Fruit fly (Drosophila melanogaster) whole organism, embryonic: Measurements from ENCODE around the gene NfI.

Experiments used
- ATbp ChIP-seq: fragments of 200-800 bp; sonication (Bioruptor generic); optimal IDR thresholded peaks from 2 replicates; lab custom pipeline; 2017; ENCODE audit warnings: missing biosample characterization, mild to moderate bottlenecking, missing genetic modification characterization, missing genetic modification reagents
- BtbVII ChIP-seq: fragments of 200-800 bp; sonication (Bioruptor generic); optimal IDR thresholded peaks from 3 replicates; lab custom pipeline; 2017; ENCODE audit warnings: missing biosample characterization, mild to moderate bottlenecking, missing genetic modification characterization
- CG10267 ChIP-seq: fragments of 200-800 bp; sonication (Bioruptor generic); optimal IDR thresholded peaks from 2 replicates; lab custom pipeline; 2018; ENCODE audit warnings: missing biosample characterization, mild to moderate bottlenecking, missing genetic modification characterization, moderate library complexity
- CG10462 ChIP-seq: fragments of 200-800 bp; sonication (Bioruptor generic); optimal IDR thresholded peaks from 2 replicates; lab custom pipeline; 2016; ENCODE audit warnings: missing biosample characterization, missing genetic modification characterization
- CG12155 ChIP-seq: fragments of 200-800 bp; sonication (Bioruptor generic); optimal IDR thresholded peaks from 3 replicates; lab custom pipeline; 2016; ENCODE audit warnings: missing biosample characterization, missing genetic modification characterization
- CG15011 ChIP-seq: fragments of 200-800 bp; sonication (Bioruptor generic); optimal IDR thresholded peaks from 3 replicates; lab custom pipeline; 2018; ENCODE audit warnings: missing biosample characterization, mild to moderate bottlenecking, missing genetic modification characterization
- CG17186 ChIP-seq: fragments of 200-800 bp; sonication (Bioruptor generic); optimal IDR thresholded peaks from 3 replicates; lab custom pipeline; 2017; ENCODE audit warnings: missing biosample characterization, missing genetic modification reagents, missing genetic modification characterization
- CG17385 ChIP-seq: fragments of 200-800 bp; sonication (Bioruptor generic); optimal IDR thresholded peaks from 3 replicates; lab custom pipeline; 2018; ENCODE audit warnings: missing biosample characterization, mild to moderate bottlenecking, missing genetic modification characterization
- CG17612 ChIP-seq: fragments of 200-800 bp; sonication (Bioruptor generic); IDR thresholded peaks from 2 replicates; pipeline ENCODE4 v1.3.6; 2022; ENCODE audit warnings: missing biosample characterization, missing genetic modification characterization
- CG17829 ChIP-seq: fragments of 200-800 bp; optimal IDR thresholded peaks from 2 replicates; lab custom pipeline; 2019; ENCODE audit warnings: missing biosample characterization, mild to moderate bottlenecking, missing genetic modification characterization, moderate library complexity
- CG18619 ChIP-seq: fragments of 200-800 bp; sonication (Bioruptor generic); optimal IDR thresholded peaks from 3 replicates; lab custom pipeline; 2017; ENCODE audit warnings: missing biosample characterization, mild to moderate bottlenecking, missing genetic modification characterization
- CG2202 ChIP-seq: fragments of 200-800 bp; sonication (Bioruptor generic); optimal IDR thresholded peaks from 2 replicates; lab custom pipeline; 2018; ENCODE audit warnings: missing biosample characterization, mild to moderate bottlenecking, missing genetic modification characterization
- CG3407 ChIP-seq: fragments of 200-800 bp; sonication (Bioruptor generic); optimal IDR thresholded peaks from 2 replicates; lab custom pipeline; 2018; ENCODE audit warnings: missing biosample characterization, mild to moderate bottlenecking, missing genetic modification characterization
- CG34224 ChIP-seq: fragments of 200-800 bp; sonication (Bioruptor generic); IDR thresholded peaks from 3 replicates; pipeline ENCODE4 v1.3.6; 2022; ENCODE audit warnings: missing biosample characterization, missing genetic modification characterization; ENCODE audit not compliant: partially characterized antibody
- CG34376 ChIP-seq: fragments of 200-800 bp; sonication (Bioruptor generic); optimal IDR thresholded peaks from 2 replicates; lab custom pipeline; 2018; ENCODE audit warnings: missing biosample characterization, mild to moderate bottlenecking, missing genetic modification characterization
- CG3847 ChIP-seq: fragments of 200-800 bp; sonication (Bioruptor generic); IDR thresholded peaks from 2 replicates; pipeline ENCODE4 v1.3.6; 2022; ENCODE audit warnings: missing biosample characterization, missing genetic modification characterization
- CG4282 ChIP-seq: fragments of 200-800 bp; sonication (Bioruptor generic); optimal IDR thresholded peaks from 2 replicates; lab custom pipeline; 2016; ENCODE audit warnings: missing biosample characterization, missing genetic modification characterization
- CG4707 ChIP-seq: fragments of 200-800 bp; sonication (Bioruptor generic); optimal IDR thresholded peaks from 2 replicates; lab custom pipeline; 2018; ENCODE audit warnings: missing biosample characterization, mild to moderate bottlenecking, missing genetic modification characterization, moderate library complexity
- CG5245 ChIP-seq: fragments of 200-800 bp; sonication (Bioruptor generic); optimal IDR thresholded peaks from 3 replicates; lab custom pipeline; 2016; ENCODE audit warnings: missing biosample characterization, missing genetic modification characterization
- CG5953 ChIP-seq: fragments of 200-800 bp; sonication (Bioruptor generic); IDR thresholded peaks from 2 replicates; pipeline ENCODE4 v1.3.6; 2022; ENCODE audit warnings: missing biosample characterization, missing genetic modification characterization
- CTCF ChIP-seq: fragments of 200-800 bp; sonication (Bioruptor generic); optimal IDR thresholded peaks from 2 replicates; lab custom pipeline; 2017; ENCODE audit warnings: missing biosample characterization, mild to moderate bottlenecking, missing genetic modification characterization, moderate library complexity
- Camta ChIP-seq: fragments of 200-800 bp; sonication (Bioruptor generic); optimal IDR thresholded peaks from 2 replicates; lab custom pipeline; 2016; ENCODE audit warnings: missing biosample characterization, missing genetic modification characterization
- Dip3 ChIP-seq: fragments of 200-800 bp; sonication (Bioruptor generic); optimal IDR thresholded peaks from 3 replicates; lab custom pipeline; 2016; ENCODE audit warnings: missing biosample characterization, missing genetic modification characterization
- Doc3 ChIP-seq: fragments of 200-800 bp; sonication (Bioruptor generic); IDR thresholded peaks from 3 replicates; pipeline ENCODE4 v1.3.6; 2022; ENCODE audit warnings: missing biosample characterization, missing genetic modification characterization; ENCODE audit not compliant: partially characterized antibody
- Hmr ChIP-seq: fragments of 200-800 bp; sonication (Bioruptor generic); optimal IDR thresholded peaks from 3 replicates; lab custom pipeline; 2017; ENCODE audit warnings: mild to moderate bottlenecking, missing biosample characterization, missing genetic modification reagents, missing genetic modification characterization
- Mad ChIP-seq: fragments of 200-800 bp; sonication (Bioruptor generic); optimal IDR thresholded peaks from 2 replicates; lab custom pipeline; 2016; ENCODE audit warnings: missing biosample characterization, missing genetic modification characterization
- NC2α ChIP-seq: fragments of 200-800 bp; sonication (Bioruptor generic); optimal IDR thresholded peaks from 2 replicates; lab custom pipeline; 2016; ENCODE audit warnings: missing biosample characterization, missing genetic modification characterization
- NK7.1 ChIP-seq: fragments of 200-800 bp; sonication (Bioruptor generic); optimal IDR thresholded peaks from 3 replicates; lab custom pipeline; 2016; ENCODE audit warnings: missing biosample characterization, missing genetic modification characterization
- Side ChIP-seq: fragments of 200-800 bp; sonication (Bioruptor generic); optimal IDR thresholded peaks from 2 replicates; lab custom pipeline; 2016; ENCODE audit warnings: missing biosample characterization, missing genetic modification characterization
- Six4 ChIP-seq: fragments of 200-800 bp; sonication (Bioruptor generic); optimal IDR thresholded peaks from 2 replicates; lab custom pipeline; 2016; ENCODE audit warnings: missing biosample characterization, missing genetic modification characterization
- TFAM ChIP-seq: fragments of 200-800 bp; sonication (Bioruptor generic); optimal IDR thresholded peaks from 2 replicates; lab custom pipeline; 2017; ENCODE audit warnings: missing biosample characterization, missing genetic modification characterization, inconsistent platforms
- amos ChIP-seq: fragments of 200-800 bp; sonication (Bioruptor generic); IDR thresholded peaks from 2 replicates; pipeline ENCODE4 v1.3.6; 2022; ENCODE audit warnings: missing biosample characterization, missing genetic modification characterization; ENCODE audit not compliant: partially characterized antibody
- crc ChIP-seq: fragments of 200-800 bp; sonication (Bioruptor generic); optimal IDR thresholded peaks from 2 replicates; lab custom pipeline; 2016; ENCODE audit warnings: missing biosample characterization, missing genetic modification characterization
- dpn ChIP-seq, 2 experiments: fragments of 200-800 bp; sonication (Bioruptor generic); optimal IDR thresholded peaks; 3 replicates each; lab custom pipeline; 2016; ENCODE audit warnings: missing biosample characterization in 2 of 2, missing genetic modification characterization in 2 of 2
- esg ChIP-seq: fragments of 200-800 bp; sonication (Bioruptor generic); conservative IDR thresholded peaks from 2 replicates; pipeline ENCODE4 v1.3.6; 2022; ENCODE audit warnings: missing biosample characterization, missing genetic modification characterization
- eve ChIP-seq, 2 experiments: fragments of >200 bp; optimal IDR thresholded peaks; 2 replicates each; lab custom pipeline; 2017; ENCODE audit warnings: missing biosample characterization in 2 of 2, missing genetic modification characterization in 2 of 2
- grn ChIP-seq: fragments of 200-800 bp; sonication (Bioruptor generic); optimal IDR thresholded peaks from 3 replicates; lab custom pipeline; 2017; ENCODE audit warnings: missing biosample characterization, missing genetic modification characterization
- gsb ChIP-seq: fragments of 200-800 bp; sonication (Bioruptor generic); IDR thresholded peaks from 2 replicates; pipeline ENCODE4 v1.3.6; 2022; ENCODE audit warnings: missing biosample characterization, missing genetic modification characterization
- inv ChIP-seq: fragments of 200-800 bp; sonication (Bioruptor generic); IDR thresholded peaks from 2 replicates; pipeline ENCODE4 v1.3.6; 2022; ENCODE audit warnings: missing biosample characterization, missing genetic modification characterization; ENCODE audit not compliant: partially characterized antibody
- lmd ChIP-seq: fragments of 200-800 bp; sonication (Bioruptor generic); IDR thresholded peaks from 2 replicates; pipeline ENCODE4 v1.3.6; 2022; ENCODE audit warnings: missing biosample characterization, missing genetic modification characterization
- nmo ChIP-seq: fragments of 200-800 bp; sonication (Bioruptor generic); optimal IDR thresholded peaks from 2 replicates; lab custom pipeline; 2018; ENCODE audit warnings: missing biosample characterization, mild to moderate bottlenecking, missing genetic modification characterization, moderate library complexity
- onecut ChIP-seq: fragments of 200-800 bp; sonication (Bioruptor generic); IDR thresholded peaks from 2 replicates; pipeline ENCODE4 v1.3.6; 2022; ENCODE audit warnings: missing biosample characterization, missing genetic modification characterization
- org-1 ChIP-seq: fragments of 200-800 bp; sonication (Bioruptor generic); optimal IDR thresholded peaks from 2 replicates; lab custom pipeline; 2017; ENCODE audit warnings: missing biosample characterization, missing genetic modification characterization
- p53 ChIP-seq: fragments of 200-800 bp; sonication (Bioruptor generic); optimal IDR thresholded peaks from 2 replicates; lab custom pipeline; 2016; ENCODE audit warnings: missing biosample characterization, missing genetic modification characterization
- phol ChIP-seq: fragments of 200-800 bp; sonication (Bioruptor generic); optimal IDR thresholded peaks from 3 replicates; lab custom pipeline; 2018; ENCODE audit warnings: missing biosample characterization, mild to moderate bottlenecking, missing genetic modification characterization, moderate library complexity
- psq ChIP-seq: fragments of 200-800 bp; sonication (Bioruptor generic); optimal IDR thresholded peaks from 2 replicates; lab custom pipeline; 2017; ENCODE audit warnings: missing biosample characterization, missing genetic modification characterization
- schlank ChIP-seq: fragments of 200-800 bp; sonication (Bioruptor generic); optimal IDR thresholded peaks from 2 replicates; lab custom pipeline; 2018; ENCODE audit warnings: missing biosample characterization, mild to moderate bottlenecking, missing genetic modification characterization
- sima ChIP-seq: fragments of 200-800 bp; sonication (Bioruptor generic); optimal IDR thresholded peaks from 2 replicates; lab custom pipeline; 2016; ENCODE audit warnings: missing biosample characterization, missing genetic modification characterization
- stwl ChIP-seq: fragments of 200-800 bp; sonication (Bioruptor generic); optimal IDR thresholded peaks from 3 replicates; lab custom pipeline; 2018; ENCODE audit warnings: missing biosample characterization, mild to moderate bottlenecking, missing genetic modification characterization, moderate library complexity
- tna ChIP-seq: fragments of 200-800 bp; sonication (Bioruptor generic); IDR thresholded peaks from 2 replicates; pipeline ENCODE4 v1.3.6; 2022; ENCODE audit warnings: missing biosample characterization, missing genetic modification characterization; ENCODE audit not compliant: partially characterized antibody
- twi ChIP-seq: fragments of 200-800 bp; optimal IDR thresholded peaks from 2 replicates; lab custom pipeline; 2019; ENCODE audit warnings: missing biosample characterization, mild to moderate bottlenecking, missing genetic modification characterization, moderate library complexity
- unc-4 ChIP-seq: fragments of 200-800 bp; sonication (Bioruptor generic); IDR thresholded peaks from 2 replicates; pipeline ENCODE4 v1.3.6; 2022; ENCODE audit warnings: missing biosample characterization, missing genetic modification characterization; ENCODE audit not compliant: partially characterized antibody

Gene NfI

DNA sequence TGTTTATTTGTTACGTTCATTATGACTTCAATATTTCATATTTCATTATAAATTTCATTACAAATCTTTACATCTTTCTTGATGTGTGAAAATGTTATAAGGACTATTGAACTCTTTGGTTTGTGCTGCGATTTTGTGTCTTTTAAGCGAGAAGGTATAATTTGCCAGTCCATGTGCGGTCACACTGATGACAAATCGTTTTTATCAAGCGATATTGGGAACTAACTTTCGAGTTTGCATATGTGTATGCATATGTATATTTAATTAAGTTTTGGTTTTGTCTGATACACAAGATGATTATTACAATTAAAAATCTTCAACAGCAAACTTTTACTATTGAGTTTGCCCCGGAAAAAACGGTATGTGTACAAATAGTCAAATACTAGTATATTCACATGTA, 31.8 kb upstream of the NfI start, which contains the start of gene Rad23 (continued):
- TF ChIP-seq grn (GFP tag; lab: Kevin White, UChicago) (no peak), NC2α (GFP tag; lab: Kevin White, UChicago) (no peak), lmd (GFP tag; lab: Robert Waterston, UW) (no peak), TFAM (GFP tag; lab: Kevin White, UChicago) (no peak), sima (GFP tag; lab: Kevin White, UChicago) (no peak), schlank (tag; lab: Kevin White, UChicago) (no peak), CG3407 (GFP tag; lab: Kevin White, UChicago) (no peak), BtbVII (GFP tag; lab: Kevin White, UChicago) (no peak), CG2202 (tag; lab: Kevin White, UChicago) (no peak), CG4707 (GFP tag; lab: Kevin White, UChicago) (no peak), Side (GFP tag; lab: Kevin White, UChicago) (no peak), Hmr (GFP tag; lab: Kevin White, UChicago) (no peak), ATbp (GFP tag; lab: Kevin White, UChicago) (no peak), nmo (peak; percentile 63), CG10462 (GFP tag; lab: Kevin White, UChicago) (no peak), onecut (no peak), CG18619 (GFP tag; lab: Kevin White, UChicago) (no peak), CG4282 (GFP tag; lab: Kevin White, UChicago) (no peak), unc-4 (GFP tag; lab: Robert Waterston, UW) (no peak), CG34376 (GFP tag; lab: Kevin White, UChicago) (no peak), CG3847 (GFP tag; lab: Robert Waterston, UW) (no peak), Doc3 (GFP tag; lab: Robert Waterston, UW) (no peak), dpn (GFP tag; optimal IDR thresholded peaks at IDR 0.05; lab: Kevin White, UChicago) (no peak), stwl (tag; lab: Kevin White, UChicago) (peak; percentile 37), CG15011 (GFP tag; lab: Kevin White, UChicago) (no peak), crc (GFP tag; lab: Kevin White, UChicago) (no peak), CG5245 (no peak), CG34224 (no peak), esg (GFP tag; lab: Robert Waterston, UW) (no peak), Mad (GFP tag; lab: Kevin White, UChicago) (no peak), psq (GFP tag; lab: Kevin White, UChicago) (no peak), NK7.1 (GFP tag; lab: Kevin White, UChicago) (no peak), CG12155 (GFP tag; lab: Kevin White, UChicago) (peak; percentile 16), phol (tag; lab: Kevin White, UChicago) (peak; percentile 67), inv (no peak), CG5953 (GFP tag; lab: Robert Waterston, UW) (no peak), tna (GFP tag; lab: Robert Waterston, UW) (no peak), CG17829 (tag; lab: Kevin White, UChicago) (peak; percentile 29), CG17612 (GFP tag; lab: Robert Waterston, UW) (no peak), CG10267 (tag; lab: Kevin White, UChicago) (peak; percentile 32), Six4 (GFP tag; lab: Kevin White, UChicago) (no peak), Dip3 (no peak), eve (GFP tag; optimal IDR thresholded peaks at IDR 0.05; lab: Kevin White, UChicago) (no peak), amos (GFP tag; lab: Robert Waterston, UW) (no peak; the same call in 1 of the 2 replicates), CTCF (no peak), p53 (GFP tag; lab: Kevin White, UChicago) (no peak), gsb (GFP tag; lab: Robert Waterston, UW) (no peak), org-1 (no peak), CG17186 (GFP tag; lab: Kevin White, UChicago) (peak; percentile 23), CG17385 (GFP tag; lab: Kevin White, UChicago) (no peak), twi (tag; lab: Kevin White, UChicago) (no peak), Camta (no peak)
